Fruit fly (Drosophila melanogaster) whole organism, prepupa: ENCODE measurements around the gene spdi.

Experiments
- Blimp-1 ChIP-seq: fragments of 200-800 bp; sonication (Bioruptor generic); optimal IDR thresholded peaks from 3 replicates; lab custom pipeline; 2017; ENCODE audit warnings: missing biosample characterization, missing genetic modification characterization, mild to moderate bottlenecking, moderate library complexity, missing genetic modification reagents
- CG10669 ChIP-seq: fragments of 200-800 bp; sonication (Bioruptor generic); optimal IDR thresholded peaks from 3 replicates; lab custom pipeline; 2018; ENCODE audit warnings: missing biosample characterization, mild to moderate bottlenecking, missing genetic modification characterization, moderate library complexity
- CG31627 ChIP-seq: fragments of 200-800 bp; sonication (Bioruptor generic); optimal IDR thresholded peaks from 3 replicates; lab custom pipeline; 2016; ENCODE audit warnings: missing biosample characterization, missing genetic modification characterization
- CG34406 ChIP-seq: fragments of 200-800 bp; sonication (Bioruptor generic); optimal IDR thresholded peaks from 3 replicates; lab custom pipeline; 2016; ENCODE audit warnings: missing biosample characterization, missing genetic modification characterization
- CG4318 ChIP-seq: fragments of 200-800 bp; sonication (Bioruptor generic); optimal IDR thresholded peaks from 3 replicates; lab custom pipeline; 2017; ENCODE audit warnings: missing biosample characterization, mild to moderate bottlenecking, missing genetic modification characterization
- CG6792 ChIP-seq: fragments of 200-800 bp; sonication (Bioruptor generic); optimal IDR thresholded peaks from 3 replicates; lab custom pipeline; 2016; ENCODE audit warnings: missing biosample characterization, missing genetic modification characterization
- CG8632 ChIP-seq: fragments of 200-800 bp; sonication (Bioruptor generic); optimal IDR thresholded peaks from 3 replicates; lab custom pipeline; 2016; ENCODE audit warnings: missing biosample characterization, missing genetic modification characterization
- Lpt ChIP-seq: fragments of 200-800 bp; sonication (Bioruptor generic); optimal IDR thresholded peaks from 3 replicates; lab custom pipeline; 2016; ENCODE audit warnings: missing biosample characterization, missing genetic modification characterization
- Sox14 ChIP-seq: fragments of 200-800 bp; sonication (Bioruptor generic); optimal IDR thresholded peaks from 3 replicates; lab custom pipeline; 2016; ENCODE audit warnings: missing biosample characterization, missing genetic modification characterization
- Sox15 ChIP-seq: fragments of 200-800 bp; sonication (Bioruptor generic); optimal IDR thresholded peaks from 3 replicates; lab custom pipeline; 2016; ENCODE audit warnings: missing biosample characterization, missing genetic modification characterization
- acj6 ChIP-seq: fragments of 200-800 bp; sonication (Bioruptor generic); optimal IDR thresholded peaks from 3 replicates; lab custom pipeline; 2016; ENCODE audit warnings: missing biosample characterization, missing genetic modification characterization
- net ChIP-seq: fragments of 200-800 bp; sonication (Bioruptor generic); optimal IDR thresholded peaks from 3 replicates; lab custom pipeline; 2016; ENCODE audit warnings: missing biosample characterization, missing genetic modification characterization
- salr ChIP-seq, 2 experiments: fragments of 200-800 bp; sonication (Bioruptor generic); optimal IDR thresholded peaks; 3 replicates each; lab custom pipeline; 2016 to 2018; ENCODE audit warnings: missing biosample characterization in 2 of 2, missing genetic modification characterization in 2 of 2, mild to moderate bottlenecking in 1 of 2
- svp ChIP-seq: fragments of 200-800 bp; sonication (Bioruptor generic); peaks from one replicate; lab custom pipeline; 2016; ENCODE audit warnings: missing biosample characterization, missing genetic modification characterization

DNA sequence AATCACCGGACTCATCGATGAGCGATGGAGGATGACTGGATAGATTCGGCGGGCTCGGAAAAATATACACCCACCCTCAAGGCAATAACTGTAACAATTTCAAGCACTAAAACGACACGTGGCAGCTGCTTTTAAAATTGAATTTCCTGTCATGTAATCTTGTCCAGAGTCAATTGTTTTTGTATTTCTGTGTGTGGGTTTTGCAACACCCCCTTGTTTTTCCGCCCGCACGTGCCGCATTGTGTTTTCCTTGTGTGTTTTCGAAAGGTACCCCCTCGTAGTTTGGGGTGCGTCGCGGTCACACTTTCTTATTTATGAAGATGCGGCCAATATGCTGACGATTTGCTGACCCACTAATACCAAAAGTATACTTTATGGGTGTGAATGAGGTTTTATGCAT lies 18.0 kb downstream of the spdi start:
- TF ChIP-seq salr (GFP tag; optimal IDR thresholded peaks at IDR 0.05; lab: Kevin White, UChicago): no peak
- no peak for TF ChIP-seq svp (GFP tag; lab: Kevin White, UChicago)
- TF ChIP-seq Blimp-1: no peak
- TF ChIP-seq CG31627 (GFP tag; lab: Kevin White, UChicago): no peak
- no peak for TF ChIP-seq Lpt (GFP tag; lab: Kevin White, UChicago)
- TF ChIP-seq Sox14 (GFP tag; lab: Kevin White, UChicago): no peak
- TF ChIP-seq Sox15 (GFP tag; lab: Kevin White, UChicago): no peak
- no peak for TF ChIP-seq CG6792 (GFP tag; lab: Kevin White, UChicago)
- no peak for TF ChIP-seq CG10669 (GFP tag; lab: Kevin White, UChicago)
- TF ChIP-seq CG8632 (GFP tag; lab: Kevin White, UChicago): no peak
- TF ChIP-seq CG4318: no peak
- TF ChIP-seq CG34406 (GFP tag; lab: Kevin White, UChicago): no peak
- no peak for TF ChIP-seq net (GFP tag; lab: Kevin White, UChicago)
- TF ChIP-seq acj6 (GFP tag; lab: Kevin White, UChicago): no peak
